Worm (Caenorhabditis elegans): ENCODE data around the gene mes-2.

ce11 chrII:14427714-14428113, 43.9 kb downstream of the mes-2 start:
- TF ChIP-seq gei-17 (GFP tag; optimal IDR thresholded peaks at IDR 0.05) (no peak), F57A8.1 (GFP tag; optimal IDR thresholded peaks at IDR 0.05) (no peak), nfya-2 (GFP tag; IDR thresholded peaks at IDR 0.05) (no peak), C17E4.6 (GFP tag; IDR thresholded peaks at IDR 0.05) (no peak), F22D6.2 (tag; optimal IDR thresholded peaks at IDR 0.05) (no peak), ama-1 (optimal IDR thresholded peaks at IDR 0.05) (no peak), ama-1 (GFP tag; optimal IDR thresholded peaks at IDR 0.05) (no peak), ztf-18 (tag; optimal IDR thresholded peaks at IDR 0.05) (no peak), madf-8 (GFP tag; conservative IDR thresholded peaks at IDR 0.05) (no peak)
